Fruit fly (Drosophila melanogaster): Measurements from ENCODE around the gene CG42692.

DNA sequence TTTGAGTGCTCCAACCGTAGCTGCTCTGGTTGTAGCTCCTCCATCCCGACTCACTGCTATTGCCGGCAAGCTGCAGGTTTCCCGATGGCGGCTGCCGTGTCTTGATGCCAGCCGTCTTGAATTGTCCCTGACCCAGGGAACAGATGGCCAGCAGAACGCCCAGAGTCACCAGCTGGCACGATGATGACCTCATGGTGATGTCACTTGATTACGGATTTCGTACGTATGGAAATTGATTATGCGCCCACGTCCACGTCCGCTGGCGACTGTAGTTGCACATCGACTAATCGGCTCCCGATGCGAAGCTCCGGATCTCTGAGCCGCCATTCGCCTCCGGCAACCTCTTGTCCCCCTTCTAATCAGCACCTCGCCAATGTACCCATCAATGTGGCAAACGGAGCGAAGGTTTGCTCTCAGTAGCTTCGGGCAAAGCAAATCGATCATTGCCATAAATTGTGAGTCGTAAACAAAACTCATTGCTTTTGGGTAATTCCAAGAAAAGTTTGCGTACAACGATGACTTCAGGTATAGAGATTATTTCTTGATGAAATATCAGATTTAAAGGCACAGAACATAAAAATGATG lies 41.1 kb upstream of the CG42692 start, which contains the start of gene NimB2:
- TF ChIP-seq hb (GFP tag; IDR thresholded peaks at IDR 0.05; ENCODE audit: partially characterized antibody) (no peak), fru (optimal IDR thresholded peaks at IDR 0.05) (no peak), vnd (GFP tag; IDR thresholded peaks at IDR 0.05; ENCODE audit: partially characterized antibody) (no peak), kah (GFP tag; optimal IDR thresholded peaks at IDR 0.05) (no peak), CG34422 (GFP tag; IDR thresholded peaks at IDR 0.05) (no peak), Xrp1 (GFP tag; IDR thresholded peaks at IDR 0.05) (no peak)
